Fruit fly (Drosophila melanogaster): ENCODE measurements around the gene Ccp84Aa.

DNA sequence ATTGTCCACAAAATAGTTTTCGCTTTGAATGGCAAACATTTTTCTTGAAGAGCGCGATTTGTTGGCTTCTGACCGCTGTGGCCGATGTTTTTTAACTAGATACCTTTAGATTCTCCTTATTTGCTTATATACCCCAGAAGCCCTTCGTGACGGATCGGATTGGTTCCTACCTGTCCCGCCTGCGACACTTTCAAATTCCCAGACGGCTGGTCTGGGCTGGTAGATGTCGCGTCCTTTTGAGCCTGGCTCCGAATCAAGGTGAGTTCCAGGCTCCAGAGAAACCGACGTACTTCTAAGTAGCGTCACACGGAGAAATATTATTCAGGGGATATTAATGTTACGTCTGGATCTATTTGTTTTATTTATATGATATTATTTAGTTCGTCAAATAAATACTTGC, 40.2 kb downstream of the Ccp84Aa start, which contains the start of gene zen2:
- TF ChIP-seq h (optimal IDR thresholded peaks at IDR 0.05): no peak
- no peak for TF ChIP-seq Sin3A (optimal IDR thresholded peaks at IDR 0.05)
- TF ChIP-seq psq (optimal IDR thresholded peaks at IDR 0.05): no peak
- no peak for TF ChIP-seq ttk (optimal IDR thresholded peaks at IDR 0.05)
- no peak for TF ChIP-seq Myc (optimal IDR thresholded peaks at IDR 0.05)

All from Kc167 (cell line).